Fruit fly (Drosophila melanogaster): Measurements from ENCODE around the gene Qsox3.

Gene Qsox3

DNA sequence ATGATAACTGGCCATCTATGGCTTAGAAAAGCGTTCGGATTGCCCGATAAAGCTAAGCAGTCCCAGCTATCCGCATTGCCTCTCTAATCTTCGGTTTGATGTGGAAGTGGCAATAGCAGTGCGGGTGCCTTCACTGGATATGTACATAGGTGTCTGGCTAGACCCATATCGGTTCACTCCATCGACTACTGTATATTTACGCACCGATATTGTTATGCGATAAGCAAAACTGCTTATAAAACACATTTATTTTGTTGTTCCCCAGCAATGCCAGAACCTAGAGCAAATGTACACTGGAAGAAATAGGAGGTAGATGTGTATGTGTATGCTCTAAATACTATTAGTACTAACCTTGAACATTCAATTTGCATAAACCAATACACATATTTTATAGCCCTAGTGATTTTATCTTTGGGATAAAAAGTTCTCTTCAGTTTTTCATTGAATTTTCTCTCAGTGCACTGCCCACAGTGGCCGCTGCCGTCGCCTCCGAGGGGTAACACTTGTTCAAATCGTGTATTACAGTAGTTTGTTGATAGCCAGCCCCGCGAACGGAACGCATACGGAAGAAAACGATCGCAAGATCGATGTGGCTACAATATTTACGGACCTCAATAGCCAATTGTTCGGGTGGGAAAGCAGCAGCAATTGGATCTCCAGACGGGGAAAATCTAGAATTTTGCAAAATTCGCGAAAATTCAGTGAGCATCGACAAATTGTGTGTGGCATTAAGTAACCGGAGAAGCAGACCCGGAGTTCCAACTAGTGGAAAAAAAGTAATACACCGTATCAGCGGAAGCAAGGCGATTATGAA lies 41.3 kb upstream of the Qsox3 start, which contains the start of gene CG31431 (continued):
- TF ChIP-seq Fer1 (GFP tag; optimal IDR thresholded peaks at IDR 0.05), result peak; percentile 98
- TF ChIP-seq bcd (GFP tag; optimal IDR thresholded peaks at IDR 0.05), result peak; percentile 97
- peak; percentile 96 for TF ChIP-seq chm (GFP tag; IDR thresholded peaks at IDR 0.05)
- no peak for TF ChIP-seq hth (optimal IDR thresholded peaks at IDR 0.05)
- peak; percentile 90 for TF ChIP-seq odd (GFP tag; optimal IDR thresholded peaks at IDR 0.05)
- TF ChIP-seq E2f2 (GFP tag; IDR thresholded peaks at IDR 0.05), result peak; percentile 81
- peak; percentile 97 for TF ChIP-seq Xbp1 (GFP tag; optimal IDR thresholded peaks at IDR 0.05)
- no peak for TF ChIP-seq CG34224 (GFP tag; IDR thresholded peaks at IDR 0.05; ENCODE audit: partially characterized antibody)
- TF ChIP-seq fru (optimal IDR thresholded peaks at IDR 0.05), result no peak
- TF ChIP-seq CG2875 (GFP tag; optimal IDR thresholded peaks at IDR 0.05), result peak; percentile 92
- peak; percentile 97 for TF ChIP-seq Aef1 (GFP tag; IDR thresholded peaks at IDR 0.05)
- TF ChIP-seq gsb (GFP tag; IDR thresholded peaks at IDR 0.05), result peak; percentile 97
- peak; percentile 89 for TF ChIP-seq gcm2 (GFP tag; optimal IDR thresholded peaks at IDR 0.05)
- peak; percentile 96 for TF ChIP-seq Chrac-16 (GFP tag; optimal IDR thresholded peaks at IDR 0.05)
- TF ChIP-seq CG18262 (tag; optimal IDR thresholded peaks at IDR 0.05), result peak; percentile 96
- TF ChIP-seq E2f1 (GFP tag; IDR thresholded peaks at IDR 0.05), result peak; percentile 97
- peak; percentile 97 for TF ChIP-seq tap (tag; optimal IDR thresholded peaks at IDR 0.05)
- TF ChIP-seq vnd (GFP tag; IDR thresholded peaks at IDR 0.05; ENCODE audit: partially characterized antibody), result no peak
- peak; percentile 88 for TF ChIP-seq ac (GFP tag; optimal IDR thresholded peaks at IDR 0.05)
- peak; percentile 94 for TF ChIP-seq Optix (GFP tag; IDR thresholded peaks at IDR 0.05)
- peak; percentile 98 for TF ChIP-seq lmd (GFP tag; IDR thresholded peaks at IDR 0.05)
- TF ChIP-seq dan (GFP tag; IDR thresholded peaks at IDR 0.05), result peak; percentile 88
- TF ChIP-seq H2.0 (GFP tag; IDR thresholded peaks at IDR 0.05), result peak; percentile 97
- peak; percentile 97 for TF ChIP-seq CG9727 (GFP tag; optimal IDR thresholded peaks at IDR 0.05)
- no peak for TF ChIP-seq hbn (GFP tag; IDR thresholded peaks at IDR 0.05; ENCODE audit: partially characterized antibody)
- TF ChIP-seq disco-r (GFP tag; optimal IDR thresholded peaks at IDR 0.05), result peak; percentile 94
- peak; percentile 96 for TF ChIP-seq CG5245 (GFP tag; optimal IDR thresholded peaks at IDR 0.05)
- TF ChIP-seq Neu2 (GFP tag; optimal IDR thresholded peaks at IDR 0.05; ENCODE audit: borderline replicate concordance), result peak; percentile 88
- TF ChIP-seq mld (GFP tag; IDR thresholded peaks at IDR 0.05; ENCODE audit: partially characterized antibody), result no peak
- peak; percentile 93 for TF ChIP-seq da (GFP tag; optimal IDR thresholded peaks at IDR 0.05)
- TF ChIP-seq CG6654 (GFP tag; optimal IDR thresholded peaks at IDR 0.05), result peak; percentile 86
- TF ChIP-seq CG2199 (GFP tag; IDR thresholded peaks at IDR 0.05), result peak; percentile 93
- peak; percentile 97 for TF ChIP-seq CG2712 (tag; optimal IDR thresholded peaks at IDR 0.05)

DNA sequence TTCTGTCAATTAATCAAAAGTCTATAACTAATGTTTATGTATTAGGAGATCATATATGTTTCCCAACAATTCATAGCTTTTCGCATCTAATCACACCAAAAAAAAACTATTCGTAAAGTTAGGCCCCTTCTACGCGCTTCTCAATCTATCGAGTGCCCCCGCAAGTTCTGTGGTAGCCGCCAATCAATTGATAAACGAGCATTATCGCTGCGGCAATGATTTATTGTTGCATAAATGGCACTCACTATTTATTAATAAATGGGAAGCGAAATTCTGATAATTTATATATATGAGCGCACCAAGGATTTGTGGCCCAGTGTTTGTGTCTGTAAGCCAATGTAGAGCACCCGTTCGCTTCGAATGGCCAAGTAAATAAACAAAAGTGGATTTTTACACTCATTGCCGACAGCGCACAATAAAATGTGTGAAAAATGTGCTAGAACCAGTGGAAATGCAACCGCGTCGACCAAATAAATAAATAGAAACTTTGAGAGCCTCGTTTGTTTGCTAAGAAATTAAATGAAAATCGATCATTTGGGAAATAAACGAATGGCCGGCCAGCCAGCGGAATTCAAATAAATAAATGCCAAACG lies 40.2 kb upstream of the Qsox3 start:
- TF ChIP-seq Hr39 (optimal IDR thresholded peaks at IDR 0.05), result no peak
- peak; percentile 9 for TF ChIP-seq CG17385 (GFP tag; optimal IDR thresholded peaks at IDR 0.05)
- TF ChIP-seq dysf (GFP tag; IDR thresholded peaks at IDR 0.05), result no peak
- peak; percentile 42 for TF ChIP-seq sug (tag; optimal IDR thresholded peaks at IDR 0.05)
- no peak for TF ChIP-seq ewg (GFP tag; optimal IDR thresholded peaks at IDR 0.05)
- 0 out of 4 replicates have a peak, but pooled peaks have one; percentile 31 for TF ChIP-seq chinmo (GFP tag; IDR thresholded peaks at IDR 0.05; ENCODE audit: partially characterized antibody)
- peak; percentile 36 for TF ChIP-seq Med (GFP tag)
- peak; percentile 20 for TF ChIP-seq CG17568 (GFP tag; optimal IDR thresholded peaks at IDR 0.05)
- peak; percentile 4 for TF ChIP-seq CG13296 (GFP tag; optimal IDR thresholded peaks at IDR 0.05)
- peak; percentile 2 for TF ChIP-seq Jarid2 (GFP tag; optimal IDR thresholded peaks at IDR 0.05)
- peak; percentile 65 for TF ChIP-seq exex (tag; optimal IDR thresholded peaks at IDR 0.05)
- peak; percentile 92 for TF ChIP-seq Ets65A (GFP tag)
- TF ChIP-seq fd64A (GFP tag; optimal IDR thresholded peaks at IDR 0.05), result peak; percentile 67
- no peak for TF ChIP-seq Aef1 (GFP tag; IDR thresholded peaks at IDR 0.05)
- peak; percentile 61 for TF ChIP-seq sd (tag; optimal IDR thresholded peaks at IDR 0.05)
- TF ChIP-seq CG8290 (GFP tag; optimal IDR thresholded peaks at IDR 0.05), result no peak
- peak in 1 of 2 experiments; percentile 7 for TF ChIP-seq CG8290 (tag; optimal IDR thresholded peaks at IDR 0.05)
- TF ChIP-seq Pdp1 (GFP tag; optimal IDR thresholded peaks at IDR 0.05), result peak in 1 of 2 experiments; percentile 76
- TF ChIP-seq lab (GFP tag; optimal IDR thresholded peaks at IDR 0.05), result peak; percentile 18
